Fruit fly (Drosophila melanogaster): ENCODE results near the gene CG12605.

The CG12605 gene

dm6 chr3L:3932742-3933289 lies 31.8 kb downstream of the CG12605 start (continued):
- TF ChIP-seq CG12219 (GFP tag; optimal IDR thresholded peaks at IDR 0.05) (no peak), Elba2 (GFP tag; optimal IDR thresholded peaks at IDR 0.05) (no peak), NC2β (GFP tag; optimal IDR thresholded peaks at IDR 0.05) (no peak), CG15073 (GFP tag; optimal IDR thresholded peaks at IDR 0.05) (no peak), CG2202 (tag; optimal IDR thresholded peaks at IDR 0.05) (no peak), hkb (optimal IDR thresholded peaks at IDR 0.05) (no peak), hkb (GFP tag; IDR thresholded peaks at IDR 0.05) (no peak), CG3407 (GFP tag; optimal IDR thresholded peaks at IDR 0.05) (no peak), mirr (GFP tag; optimal IDR thresholded peaks at IDR 0.05) (peak; percentile 27), CG18476 (GFP tag; optimal IDR thresholded peaks at IDR 0.05) (peak; percentile 47), dan (GFP tag; IDR thresholded peaks at IDR 0.05) (no peak), Oli (tag; optimal IDR thresholded peaks at IDR 0.05) (no peak), HLHmδ (GFP tag; optimal IDR thresholded peaks at IDR 0.05) (no peak), CG33213 (GFP tag; optimal IDR thresholded peaks at IDR 0.05) (no peak), psq (GFP tag; optimal IDR thresholded peaks at IDR 0.05) (no peak), YL-1 (GFP tag; optimal IDR thresholded peaks at IDR 0.05) (no peak), Ravus (GFP tag; IDR thresholded peaks at IDR 0.05) (no peak), chinmo (GFP tag; IDR thresholded peaks at IDR 0.05; ENCODE audit: partially characterized antibody) (no peak), CG18764 (GFP tag; optimal IDR thresholded peaks at IDR 0.05) (no peak), unpg (GFP tag; optimal IDR thresholded peaks at IDR 0.05) (peak; percentile 37), Spps (tag; optimal IDR thresholded peaks at IDR 0.05) (no peak), Gsc (GFP tag; IDR thresholded peaks at IDR 0.05) (no peak), CG10267 (tag; optimal IDR thresholded peaks at IDR 0.05) (no peak), sisA (GFP tag; IDR thresholded peaks at IDR 0.05) (no peak), shn (GFP tag; optimal IDR thresholded peaks at IDR 0.05) (no peak), lov (optimal IDR thresholded peaks at IDR 0.05) (no peak), lov (GFP tag; IDR thresholded peaks at IDR 0.05) (no peak), Max (GFP tag; optimal IDR thresholded peaks at IDR 0.05) (no peak), yki (optimal IDR thresholded peaks at IDR 0.05) (no peak), fu2 (GFP tag; optimal IDR thresholded peaks at IDR 0.05) (no peak), tup (GFP tag; optimal IDR thresholded peaks at IDR 0.05) (no peak), CG7928 (GFP tag; optimal IDR thresholded peaks at IDR 0.05) (peak; percentile 16), CG7357 (GFP tag; IDR thresholded peaks at IDR 0.05) (no peak), Atf3 (GFP tag; optimal IDR thresholded peaks at IDR 0.05) (no peak), tx (GFP tag; optimal IDR thresholded peaks at IDR 0.05) (no peak), odd (GFP tag; optimal IDR thresholded peaks at IDR 0.05) (peak; percentile 23), CG12236 (GFP tag; optimal IDR thresholded peaks at IDR 0.05) (no peak), CG4424 (GFP tag; optimal IDR thresholded peaks at IDR 0.05) (no peak), HmgZ (tag; optimal IDR thresholded peaks at IDR 0.05) (no peak), Kr (GFP tag; optimal IDR thresholded peaks at IDR 0.05) (no peak), crol (GFP tag; IDR thresholded peaks at IDR 0.05) (no peak), Aef1 (GFP tag; IDR thresholded peaks at IDR 0.05) (no peak), CG12299 (tag; optimal IDR thresholded peaks at IDR 0.05) (peak; percentile 16), Trl (optimal IDR thresholded peaks at IDR 0.05) (no peak), Trl (GFP tag; optimal IDR thresholded peaks at IDR 0.05) (no peak), sens (GFP tag) (peak; percentile 44), gt (GFP tag; IDR thresholded peaks at IDR 0.05) (no peak), CG14050 (GFP tag; IDR thresholded peaks at IDR 0.05) (no peak), Asciz (GFP tag; optimal IDR thresholded peaks at IDR 0.05) (peak; percentile 7), CG6254 (GFP tag; optimal IDR thresholded peaks at IDR 0.05) (no peak), dpn (GFP tag; optimal IDR thresholded peaks at IDR 0.05) (no peak), kay (GFP tag; optimal IDR thresholded peaks at IDR 0.05) (no peak), CG17829 (tag; optimal IDR thresholded peaks at IDR 0.05) (no peak), vnd (GFP tag; IDR thresholded peaks at IDR 0.05; ENCODE audit: partially characterized antibody) (no peak)
